Worm (Caenorhabditis elegans) whole organism, L1 larva: ENCODE measurements around the gene rbm-42.

Source experiments
- mep-1 ChIP-seq: fragments of 150-350 bp; optimal IDR thresholded peaks from 2 replicates; lab custom pipeline; 2014; ENCODE audit warnings: missing biosample characterization, missing genetic modification characterization
- unc-62 ChIP-seq: fragments of 150-350 bp; optimal IDR thresholded peaks from 2 replicates; lab custom pipeline; 2014; ENCODE audit warnings: missing biosample characterization, missing genetic modification reagents, missing genetic modification characterization
- zag-1 ChIP-seq: fragments of 150-350 bp; optimal IDR thresholded peaks from 2 replicates; lab custom pipeline; 2014; ENCODE audit warnings: missing biosample characterization, missing genetic modification characterization

DNA sequence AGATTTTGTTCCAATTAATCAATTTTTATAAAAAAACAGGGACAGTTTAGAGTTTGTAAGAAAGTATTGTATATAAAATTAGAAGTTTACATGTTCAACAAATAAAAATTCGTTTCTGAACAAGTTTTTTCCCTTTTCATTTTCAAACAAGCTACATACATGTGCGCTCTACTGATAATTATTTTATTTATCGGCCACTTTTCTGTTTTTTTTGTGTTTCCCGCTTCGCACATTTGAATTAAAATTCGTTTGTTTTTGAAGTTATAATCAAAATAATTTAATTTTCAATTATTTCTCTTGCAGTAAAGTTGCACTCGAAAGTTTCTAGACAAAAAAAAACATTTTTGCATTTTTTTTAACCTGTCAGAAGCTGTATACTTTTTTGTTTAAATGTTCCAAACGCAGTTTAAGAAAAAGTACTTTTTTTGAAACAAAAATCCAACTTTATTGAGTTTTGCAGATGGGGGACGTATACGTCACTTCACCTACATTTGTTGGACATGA lies 37.7 kb upstream of the rbm-42 start, which contains the start of gene hira-1:
- TF ChIP-seq mep-1 (no peak), zag-1 (tag; lab: Kevin White, UChicago) (no peak), unc-62 (no peak)
